Fruit fly (Drosophila melanogaster) whole organism, embryonic: ENCODE results near the gene Ugt35A1.
A peak's percentile ranks its signal among the peaks of the same experiment; 100 is the strongest.

ENCODE experiments used
- Bteb2 ChIP-seq: fragments of 200-800 bp; sonication (Bioruptor generic); optimal IDR thresholded peaks from 2 replicates; lab custom pipeline; 2016; ENCODE audit warnings: missing biosample characterization, missing genetic modification characterization
- CG10431 ChIP-seq: fragments of 200-800 bp; sonication (Bioruptor generic); optimal IDR thresholded peaks from 3 replicates; lab custom pipeline; 2018; ENCODE audit warnings: missing biosample characterization, mild to moderate bottlenecking, missing genetic modification characterization
- CG10979 ChIP-seq: fragments of 200-800 bp; sonication (Bioruptor generic); optimal IDR thresholded peaks from 2 replicates; lab custom pipeline; 2018; ENCODE audit warnings: missing biosample characterization, mild to moderate bottlenecking, missing genetic modification characterization, moderate library complexity
- CG12155 ChIP-seq: fragments of 200-800 bp; sonication (Bioruptor generic); optimal IDR thresholded peaks from 3 replicates; lab custom pipeline; 2016; ENCODE audit warnings: missing biosample characterization, missing genetic modification characterization
- CG12769 ChIP-seq: fragments of 200-800 bp; sonication (Bioruptor generic); optimal IDR thresholded peaks from 2 replicates; lab custom pipeline; 2019; ENCODE audit warnings: missing biosample characterization, mild to moderate bottlenecking, missing genetic modification characterization, moderate library complexity
- CG15011 ChIP-seq: fragments of 200-800 bp; sonication (Bioruptor generic); optimal IDR thresholded peaks from 3 replicates; lab custom pipeline; 2018; ENCODE audit warnings: missing biosample characterization, mild to moderate bottlenecking, missing genetic modification characterization
- CG15269 ChIP-seq: fragments of 200-800 bp; sonication (Bioruptor generic); optimal IDR thresholded peaks from 2 replicates; lab custom pipeline; 2018; ENCODE audit warnings: missing biosample characterization, mild to moderate bottlenecking, missing genetic modification characterization, moderate library complexity
- CG15696 ChIP-seq: fragments of 200-800 bp; sonication (Bioruptor generic); optimal IDR thresholded peaks from 2 replicates; lab custom pipeline; 2019; ENCODE audit warnings: missing biosample characterization, mild to moderate bottlenecking, missing genetic modification characterization, moderate library complexity
- CG2202 ChIP-seq: fragments of 200-800 bp; sonication (Bioruptor generic); optimal IDR thresholded peaks from 2 replicates; lab custom pipeline; 2018; ENCODE audit warnings: missing biosample characterization, mild to moderate bottlenecking, missing genetic modification characterization
- CG2712 ChIP-seq: fragments of 200-800 bp; optimal IDR thresholded peaks from 3 replicates; lab custom pipeline; 2019; ENCODE audit warnings: missing biosample characterization, mild to moderate bottlenecking, missing genetic modification characterization, moderate library complexity
- CG34422 ChIP-seq: fragments of 200-800 bp; sonication (Bioruptor generic); IDR thresholded peaks from 3 replicates; pipeline ENCODE4 v1.3.6; 2022; ENCODE audit warnings: missing biosample characterization, missing genetic modification characterization
- CG4328 ChIP-seq: fragments of 200-800 bp; sonication (Bioruptor generic); optimal IDR thresholded peaks from 3 replicates; lab custom pipeline; 2017; ENCODE audit warnings: missing biosample characterization, missing genetic modification reagents, missing genetic modification characterization
- CG6683 ChIP-seq: fragments of 200-800 bp; sonication (Bioruptor generic); optimal IDR thresholded peaks from 2 replicates; lab custom pipeline; 2017; ENCODE audit warnings: missing biosample characterization, mild to moderate bottlenecking, missing genetic modification characterization, missing genetic modification reagents
- CG6689 ChIP-seq: fragments of 200-800 bp; sonication (Bioruptor generic); IDR thresholded peaks from 2 replicates; pipeline ENCODE4 v1.3.6; 2022; ENCODE audit warnings: missing biosample characterization, missing genetic modification characterization
- CG7271 ChIP-seq: fragments of 200-800 bp; sonication (Bioruptor generic); optimal IDR thresholded peaks from 2 replicates; lab custom pipeline; 2018; ENCODE audit warnings: missing biosample characterization, mild to moderate bottlenecking, missing genetic modification characterization, moderate library complexity
- CG7372 ChIP-seq: fragments of 200-800 bp; sonication (Bioruptor generic); IDR thresholded peaks from 2 replicates; pipeline ENCODE4 v1.3.6; 2022; ENCODE audit warnings: missing biosample characterization, missing genetic modification characterization
- CG8089 ChIP-seq: fragments of 200-800 bp; sonication (Bioruptor generic); optimal IDR thresholded peaks from 3 replicates; lab custom pipeline; 2016; ENCODE audit warnings: missing biosample characterization, missing genetic modification characterization
- CG9876 ChIP-seq: fragments of 200-800 bp; sonication (Bioruptor generic); optimal IDR thresholded peaks from 2 replicates; lab custom pipeline; 2016; ENCODE audit warnings: missing biosample characterization, missing genetic modification characterization
- Dip2 ChIP-seq: fragments of 200-800 bp; sonication (Bioruptor generic); IDR thresholded peaks from 2 replicates; pipeline ENCODE4 v1.3.6; 2022; ENCODE audit warnings: missing biosample characterization, missing genetic modification characterization
- Ets65A ChIP-seq: fragments of 200-800 bp; sonication (Bioruptor generic); peaks from one replicate; lab custom pipeline; 2016; ENCODE audit warnings: missing biosample characterization, missing genetic modification characterization
- HHEX ChIP-seq: fragments of 200-800 bp; sonication (Bioruptor generic); optimal IDR thresholded peaks from 3 replicates; lab custom pipeline; 2017; ENCODE audit warnings: missing biosample characterization, mild to moderate bottlenecking, missing genetic modification characterization, missing genetic modification reagents
- HLHmδ ChIP-seq: fragments of 200-800 bp; sonication (Bioruptor generic); optimal IDR thresholded peaks from 2 replicates; lab custom pipeline; 2018; ENCODE audit warnings: missing biosample characterization, mild to moderate bottlenecking, missing genetic modification characterization, moderate library complexity
- Hey ChIP-seq: fragments of 200-800 bp; sonication (Bioruptor generic); optimal IDR thresholded peaks from 3 replicates; lab custom pipeline; 2018; ENCODE audit warnings: missing biosample characterization, mild to moderate bottlenecking, missing genetic modification characterization
- HmgZ ChIP-seq: fragments of 200-800 bp; sonication (Bioruptor generic); optimal IDR thresholded peaks from 2 replicates; lab custom pipeline; 2018; ENCODE audit warnings: missing biosample characterization, mild to moderate bottlenecking, missing genetic modification characterization
- Hr51 ChIP-seq, 2 experiments: fragments of 200-800 bp; sonication (Bioruptor generic); optimal IDR thresholded peaks; 2 replicates in 1 of 2; 3 replicates in 1 of 2; lab custom pipeline; 2016 to 2018; ENCODE audit warnings: missing biosample characterization in 2 of 2, missing genetic modification characterization in 2 of 2, mild to moderate bottlenecking in 1 of 2, moderate library complexity in 1 of 2
- Mes4 ChIP-seq: fragments of 200-800 bp; sonication (Bioruptor generic); optimal IDR thresholded peaks from 2 replicates; lab custom pipeline; 2016; ENCODE audit warnings: missing biosample characterization, missing genetic modification characterization
- NFAT ChIP-seq: fragments of 200-800 bp; sonication (Bioruptor generic); IDR thresholded peaks from 2 replicates; pipeline ENCODE4 v1.3.6; 2022; ENCODE audit warnings: missing biosample characterization, missing genetic modification characterization
- Nf-YB ChIP-seq: fragments of 200-800 bp; sonication (Bioruptor generic); optimal IDR thresholded peaks from 3 replicates; lab custom pipeline; 2019; ENCODE audit warnings: missing biosample characterization, mild to moderate bottlenecking, missing genetic modification characterization, moderate library complexity
- Opbp ChIP-seq: fragments of 200-800 bp; sonication (Bioruptor generic); IDR thresholded peaks from 3 replicates; pipeline ENCODE4 v1.3.6; 2022; ENCODE audit warnings: missing biosample characterization, missing genetic modification characterization; ENCODE audit not compliant: partially characterized antibody
- Pdp1 ChIP-seq, 2 experiments: fragments of 200-800 bp; sonication (Bioruptor generic); optimal IDR thresholded peaks; 3 replicates each; lab custom pipeline; 2016; ENCODE audit warnings: missing biosample characterization in 2 of 2, missing genetic modification characterization in 2 of 2, mild to moderate bottlenecking in 1 of 2, moderate library complexity in 1 of 2
- Side ChIP-seq: fragments of 200-800 bp; sonication (Bioruptor generic); optimal IDR thresholded peaks from 2 replicates; lab custom pipeline; 2016; ENCODE audit warnings: missing biosample characterization, missing genetic modification characterization
- Trl ChIP-seq, 3 experiments: fragments of >200 bp in 2 of 3; fragments of 200-800 bp in 1 of 3; sonication (Bioruptor generic) in 1 of 3; optimal IDR thresholded peaks; 2 replicates in 1 of 3; 3 replicates in 2 of 3; lab custom pipeline; 2016 to 2017; ENCODE audit warnings: missing biosample characterization in 1 of 3, missing genetic modification characterization in 1 of 3
- Xrp1 ChIP-seq: fragments of 200-800 bp; sonication (Bioruptor generic); IDR thresholded peaks from 2 replicates; pipeline ENCODE4 v1.3.6; 2022; ENCODE audit warnings: missing biosample characterization, missing genetic modification characterization
- cas ChIP-seq: fragments of 200-800 bp; sonication (Bioruptor generic); IDR thresholded peaks from 2 replicates; pipeline ENCODE4 v1.3.6; 2022; ENCODE audit warnings: missing biosample characterization, missing genetic modification characterization
- chif ChIP-seq, 2 experiments: fragments of 200-800 bp; sonication (Bioruptor generic); optimal IDR thresholded peaks; 3 replicates each; lab custom pipeline; 2016; ENCODE audit warnings: missing biosample characterization in 2 of 2, missing genetic modification characterization in 2 of 2
- chm ChIP-seq: fragments of 200-800 bp; sonication (Bioruptor generic); IDR thresholded peaks from 2 replicates; pipeline ENCODE4 v1.3.6; 2022; ENCODE audit warnings: missing biosample characterization, missing genetic modification characterization
- chn ChIP-seq: fragments of 200-800 bp; sonication (Bioruptor generic); optimal IDR thresholded peaks from 2 replicates; lab custom pipeline; 2016; ENCODE audit warnings: missing biosample characterization, missing genetic modification characterization
- dan ChIP-seq: fragments of 200-800 bp; sonication (Bioruptor generic); IDR thresholded peaks from 2 replicates; pipeline ENCODE4 v1.3.6; 2022; ENCODE audit warnings: missing biosample characterization, missing genetic modification characterization
- esg ChIP-seq: fragments of 200-800 bp; sonication (Bioruptor generic); conservative IDR thresholded peaks from 2 replicates; pipeline ENCODE4 v1.3.6; 2022; ENCODE audit warnings: missing biosample characterization, missing genetic modification characterization
- hb ChIP-seq: fragments of 200-800 bp; sonication (Bioruptor generic); IDR thresholded peaks from 3 replicates; pipeline ENCODE4 v1.3.6; 2022; ENCODE audit warnings: missing biosample characterization, missing genetic modification characterization; ENCODE audit not compliant: partially characterized antibody
- hth ChIP-seq: fragments of >200 bp; optimal IDR thresholded peaks from 2 replicates; lab custom pipeline; 2017; ENCODE audit warnings: inconsistent platforms
- kay ChIP-seq: fragments of 200-800 bp; sonication (Bioruptor generic); optimal IDR thresholded peaks from 2 replicates; lab custom pipeline; 2016; ENCODE audit warnings: missing biosample characterization, missing genetic modification characterization
- lbe ChIP-seq: fragments of 200-800 bp; sonication (Bioruptor generic); optimal IDR thresholded peaks from 2 replicates; lab custom pipeline; 2016; ENCODE audit warnings: missing biosample characterization, mild to moderate bottlenecking, missing genetic modification characterization
- pros ChIP-seq: fragments of 200-800 bp; sonication (Bioruptor generic); optimal IDR thresholded peaks from 3 replicates; lab custom pipeline; 2019; ENCODE audit warnings: missing biosample characterization, mild to moderate bottlenecking, missing genetic modification characterization, moderate library complexity
- run ChIP-seq: fragments of 200-800 bp; sonication (Bioruptor generic); optimal IDR thresholded peaks from 3 replicates; lab custom pipeline; 2018; ENCODE audit warnings: missing biosample characterization, mild to moderate bottlenecking, missing genetic modification characterization
- sens ChIP-seq: fragments of 200-800 bp; sonication (Bioruptor generic); peaks from one replicate; lab custom pipeline; 2016; ENCODE audit warnings: missing biosample characterization, missing genetic modification characterization
- slou ChIP-seq: fragments of 200-800 bp; sonication (Bioruptor generic); optimal IDR thresholded peaks from 3 replicates; lab custom pipeline; 2016; ENCODE audit warnings: missing biosample characterization, missing genetic modification characterization
- sob ChIP-seq: fragments of 200-800 bp; sonication (Bioruptor generic); IDR thresholded peaks from 2 replicates; pipeline ENCODE4 v1.3.6; 2022; ENCODE audit warnings: missing biosample characterization, missing genetic modification characterization
- yki ChIP-seq: fragments of >200 bp; optimal IDR thresholded peaks from 3 replicates; lab custom pipeline; 2018
- zen ChIP-seq: fragments of 200-800 bp; sonication (Bioruptor generic); optimal IDR thresholded peaks from 3 replicates; lab custom pipeline; 2018; ENCODE audit warnings: missing biosample characterization, mild to moderate bottlenecking, missing genetic modification characterization, moderate library complexity
- zfh1 ChIP-seq: fragments of 200-800 bp; sonication (Bioruptor generic); IDR thresholded peaks from 3 replicates; pipeline ENCODE4 v1.3.6; 2022; ENCODE audit warnings: missing biosample characterization, missing genetic modification characterization

The Ugt35A1 gene

dm6 chr3R:11216156-11216630 lies 43.7 kb upstream of the Ugt35A1 start, which contains the start of the genes RpS25 and CG4820 (continued):
- peak; percentile 75 to 92 for TF ChIP-seq chif (GFP tag; optimal IDR thresholded peaks at IDR 0.05; lab: Kevin White, UChicago)
- peak; percentile 2 for TF ChIP-seq pros (GFP tag; lab: Kevin White, UChicago)
- peak; percentile 85 for TF ChIP-seq Hey (tag; lab: Kevin White, UChicago)
- peak; percentile 68 for TF ChIP-seq CG12155 (GFP tag; lab: Kevin White, UChicago)
- TF ChIP-seq esg: peak; percentile 29; the same call in 1 of the 2 replicates
- peak; percentile 90 for TF ChIP-seq CG34422 (GFP tag; lab: Robert Waterston, UW)
- peak; percentile 99 for TF ChIP-seq HLHmδ (GFP tag; lab: Kevin White, UChicago)
- TF ChIP-seq CG7372 (GFP tag; lab: Robert Waterston, UW): peak; percentile 82
- TF ChIP-seq HmgZ (tag; lab: Kevin White, UChicago): peak; percentile 92
- TF ChIP-seq CG15011 (GFP tag; lab: Kevin White, UChicago): peak; percentile 91
- peak; percentile 96 for TF ChIP-seq CG6689 (GFP tag; lab: Robert Waterston, UW)
- TF ChIP-seq CG15696 (tag; lab: Kevin White, UChicago): peak; percentile 66
- TF ChIP-seq Opbp (GFP tag; lab: Robert Waterston, UW): peak; percentile 76
- peak; percentile 94 for TF ChIP-seq CG4328 (GFP tag; lab: Kevin White, UChicago)
- peak; percentile 93 for TF ChIP-seq CG12769
- TF ChIP-seq CG7271 (tag; lab: Kevin White, UChicago): peak; percentile 97
- TF ChIP-seq lbe: peak; percentile 82
- TF ChIP-seq Trl (optimal IDR thresholded peaks at IDR 0.05; lab: Kevin White, UChicago): no peak
- TF ChIP-seq Trl (GFP tag; optimal IDR thresholded peaks at IDR 0.05; lab: Kevin White, UChicago): peak; percentile 96
- TF ChIP-seq chm: peak; percentile 90
- peak; percentile 93 for TF ChIP-seq CG8089
- TF ChIP-seq Bteb2 (GFP tag; lab: Kevin White, UChicago): peak; percentile 87
- TF ChIP-seq sob (GFP tag; lab: Robert Waterston, UW): peak; percentile 91
- no peak for TF ChIP-seq dan (GFP tag; lab: Robert Waterston, UW)
- peak; percentile 69 for TF ChIP-seq cas (GFP tag; lab: Robert Waterston, UW)
- peak; percentile 98 for TF ChIP-seq sens
- TF ChIP-seq hth (lab: Kevin White, UChicago): no peak
- TF ChIP-seq NFAT: peak; percentile 89
- peak; percentile 87 for TF ChIP-seq CG10431 (GFP tag; lab: Kevin White, UChicago)
- peak; percentile 84 for TF ChIP-seq CG15269
- peak; percentile 99 for TF ChIP-seq Ets65A (GFP tag; lab: Kevin White, UChicago)
- peak; percentile 94 for TF ChIP-seq Side (GFP tag; lab: Kevin White, UChicago)
- no peak for TF ChIP-seq yki
- TF ChIP-seq CG2712: peak; percentile 90
- peak; percentile 84 for TF ChIP-seq zen
- no peak for TF ChIP-seq Dip2 (GFP tag; lab: Robert Waterston, UW)
- TF ChIP-seq HHEX (GFP tag; lab: Kevin White, UChicago): peak; percentile 95
- TF ChIP-seq CG2202 (tag; lab: Kevin White, UChicago): peak; percentile 85
- peak; percentile 84 to 86 for TF ChIP-seq Hr51 (GFP tag; optimal IDR thresholded peaks at IDR 0.05; lab: Kevin White, UChicago)
- peak; percentile 92 for TF ChIP-seq CG9876 (GFP tag; lab: Kevin White, UChicago)
- peak; percentile 24 for TF ChIP-seq kay (GFP tag; lab: Kevin White, UChicago)
- peak; percentile 88 for TF ChIP-seq slou
- TF ChIP-seq Mes4 (GFP tag; lab: Kevin White, UChicago): peak; percentile 97
- TF ChIP-seq Xrp1: peak; percentile 48; the same call in 1 of the 2 replicates
- peak; percentile 83 for TF ChIP-seq CG10979
- TF ChIP-seq Nf-YB: peak; percentile 77
- TF ChIP-seq Pdp1 (GFP tag; optimal IDR thresholded peaks at IDR 0.05; lab: Kevin White, UChicago): peak; percentile 86 to 91
- peak; percentile 87 for TF ChIP-seq CG6683 (GFP tag; lab: Kevin White, UChicago)
- TF ChIP-seq hb (GFP tag; lab: Robert Waterston, UW): peak; percentile 80; the same call in 2 of the 3 replicates
- peak; percentile 84 for TF ChIP-seq run
- peak; percentile 87 for TF ChIP-seq zfh1 (GFP tag; lab: Robert Waterston, UW)
- peak; percentile 72 for TF ChIP-seq chn
